Worm (Caenorhabditis elegans) whole organism, mixed stage, embryonic: Measurements from ENCODE around the gene fbxa-166.
"Not testable (repeated sequence)": the region's sequence is repeated elsewhere in the genome, so short reads cannot be mapped to it uniquely, and the experiment has no call there.

ENCODE experiments used
- M03D4.4 ChIP-seq: sonication (generic microtip); optimal IDR thresholded peaks from 2 replicates; lab custom pipeline; 2017; ENCODE audit warnings: mild to moderate bottlenecking, missing genetic modification characterization, missing compliant biosample characterization
- bed-3 ChIP-seq: fragments of 200-800 bp; sonication (Bioruptor generic); optimal IDR thresholded peaks from 3 replicates; lab custom pipeline; 2018; ENCODE audit warnings: mild to moderate bottlenecking, missing genetic modification characterization, moderate library complexity, missing compliant biosample characterization
- blmp-1 ChIP-seq: fragments of 150-350 bp; optimal IDR thresholded peaks from 2 replicates; lab custom pipeline; 2014; ENCODE audit warnings: missing biosample characterization, missing genetic modification characterization
- ceh-39 ChIP-seq: fragments of 150-350 bp; optimal IDR thresholded peaks from 2 replicates; lab custom pipeline; 2014; ENCODE audit warnings: missing biosample characterization, missing genetic modification characterization
- ceh-43 ChIP-seq: fragments of 200-800 bp; sonication (Bioruptor generic); optimal IDR thresholded peaks from 2 replicates; lab custom pipeline; 2018; ENCODE audit warnings: mild to moderate bottlenecking, missing genetic modification characterization, moderate library complexity, missing compliant biosample characterization
- ceh-83 ChIP-seq: fragments of 200-800 bp; sonication (Bioruptor generic); optimal IDR thresholded peaks from 2 replicates; lab custom pipeline; 2018; ENCODE audit warnings: mild to moderate bottlenecking, missing genetic modification characterization, missing compliant biosample characterization
- ces-1 ChIP-seq: fragments of 150-350 bp; optimal IDR thresholded peaks from 2 replicates; lab custom pipeline; 2014; ENCODE audit warnings: missing biosample characterization, missing genetic modification reagents, missing genetic modification characterization
- cnd-1 ChIP-seq: fragments of 200-800 bp; sonication (Bioruptor generic); optimal IDR thresholded peaks from 2 replicates; lab custom pipeline; 2018; ENCODE audit warnings: mild to moderate bottlenecking, missing genetic modification characterization, missing compliant biosample characterization
- elt-1 ChIP-seq: sonication (generic microtip); optimal IDR thresholded peaks from 2 replicates; lab custom pipeline; 2017; ENCODE audit warnings: missing genetic modification characterization, mild to moderate bottlenecking, missing compliant biosample characterization, antibody characterized with exemption, moderate library complexity, borderline replicate concordance; ENCODE audit not compliant: insufficient read depth
- elt-3 ChIP-seq: fragments of 150-350 bp; optimal IDR thresholded peaks from 2 replicates; lab custom pipeline; 2014; ENCODE audit warnings: missing biosample characterization, missing genetic modification characterization
- flh-1 ChIP-seq: fragments of 200-800 bp; sonication (Bioruptor generic); optimal IDR thresholded peaks from 2 replicates; lab custom pipeline; 2018; ENCODE audit warnings: mild to moderate bottlenecking, missing genetic modification characterization, moderate library complexity, missing compliant biosample characterization
- ham-2 ChIP-seq: fragments of 200-800 bp; sonication (Bioruptor generic); optimal IDR thresholded peaks from 2 replicates; lab custom pipeline; 2018; ENCODE audit warnings: mild to moderate bottlenecking, missing genetic modification characterization, missing compliant biosample characterization
- hlh-1 ChIP-seq: fragments of 150-350 bp; optimal IDR thresholded peaks from 2 replicates; lab custom pipeline; 2014; ENCODE audit warnings: missing biosample characterization, missing genetic modification reagents, missing genetic modification characterization
- lin-13 ChIP-seq: fragments of 150-350 bp; optimal IDR thresholded peaks from 2 replicates; lab custom pipeline; 2014; ENCODE audit warnings: missing biosample characterization, missing genetic modification characterization
- lin-32 ChIP-seq: fragments of 200-800 bp; sonication (Bioruptor generic); optimal IDR thresholded peaks from 2 replicates; lab custom pipeline; 2018; ENCODE audit warnings: mild to moderate bottlenecking, missing genetic modification characterization, missing compliant biosample characterization
- lsy-2 ChIP-seq: fragments of 150-350 bp; optimal IDR thresholded peaks from 2 replicates; lab custom pipeline; 2014; ENCODE audit warnings: missing biosample characterization, missing genetic modification characterization
- mab-5 ChIP-seq: fragments of 150-350 bp; optimal IDR thresholded peaks from 2 replicates; lab custom pipeline; 2014; ENCODE audit warnings: missing biosample characterization, missing genetic modification characterization
- mep-1 ChIP-seq: fragments of 150-350 bp; optimal IDR thresholded peaks from 2 replicates; lab custom pipeline; 2017; ENCODE audit warnings: missing biosample characterization, missing genetic modification reagents, missing genetic modification characterization, inconsistent platforms
- mls-2 ChIP-seq: sonication (generic microtip); optimal IDR thresholded peaks from 2 replicates; lab custom pipeline; 2016; ENCODE audit warnings: mild to moderate bottlenecking, missing genetic modification characterization, moderate library complexity, missing compliant biosample characterization
- nhr-2 ChIP-seq: fragments of 150-350 bp; optimal IDR thresholded peaks from 2 replicates; lab custom pipeline; 2014; ENCODE audit warnings: missing biosample characterization, missing genetic modification characterization
- nhr-76 ChIP-seq: sonication (generic microtip); optimal IDR thresholded peaks from 2 replicates; lab custom pipeline; 2017; ENCODE audit warnings: missing biosample characterization, missing genetic modification characterization
- pha-4 ChIP-seq: fragments of 150-350 bp; optimal IDR thresholded peaks from 2 replicates; lab custom pipeline; 2018; ENCODE audit warnings: missing biosample characterization, missing genetic modification reagents, missing genetic modification characterization
- sem-2 ChIP-seq: fragments of 200-800 bp; sonication (Bioruptor generic); optimal IDR thresholded peaks from 2 replicates; lab custom pipeline; 2018; ENCODE audit warnings: mild to moderate bottlenecking, missing genetic modification characterization, missing compliant biosample characterization
- snpc-4 ChIP-seq: fragments of 150-350 bp; optimal IDR thresholded peaks from 2 replicates; lab custom pipeline; 2014; ENCODE audit warnings: missing biosample characterization, missing genetic modification characterization
- sptf-1 ChIP-seq: sonication (generic microtip); optimal IDR thresholded peaks from 2 replicates; lab custom pipeline; 2017; ENCODE audit warnings: mild to moderate bottlenecking, missing genetic modification characterization, moderate library complexity, missing compliant biosample characterization
- unc-120 ChIP-seq: sonication (generic microtip); optimal IDR thresholded peaks from 2 replicates; lab custom pipeline; 2017; ENCODE audit warnings: missing genetic modification characterization, missing compliant biosample characterization; ENCODE audit not compliant: poor library complexity, severe bottlenecking
- unc-39 ChIP-seq: fragments of 150-350 bp; optimal IDR thresholded peaks from 2 replicates; lab custom pipeline; 2014; ENCODE audit warnings: missing biosample characterization, missing genetic modification characterization
- unc-62 ChIP-seq: fragments of 150-350 bp; optimal IDR thresholded peaks from 2 replicates; lab custom pipeline; 2014; ENCODE audit warnings: missing biosample characterization, missing genetic modification reagents, missing genetic modification characterization
- zip-8 ChIP-seq: fragments of 150-350 bp; optimal IDR thresholded peaks from 2 replicates; lab custom pipeline; 2014; ENCODE audit warnings: missing biosample characterization, missing genetic modification characterization
- ztf-11 ChIP-seq: fragments of 150-350 bp; optimal IDR thresholded peaks from 2 replicates; lab custom pipeline; 2014; ENCODE audit warnings: missing biosample characterization, missing genetic modification characterization

Gene fbxa-166

ce11 chrII:1618948-1619347 lies at the start of gene fbxa-166:
Gene fbxa-166, minus strand, starts transcription at chrII:1619048.
- TF ChIP-seq bed-3 (GFP tag; lab: Kevin White, UChicago): no peak
- TF ChIP-seq M03D4.4 (tag; lab: Kevin White, UChicago): no peak
- no peak for TF ChIP-seq ceh-43 (GFP tag; lab: Kevin White, UChicago)
- no peak for TF ChIP-seq unc-62 (GFP tag; lab: Kevin White, UChicago)

- TF ChIP-seq unc-39 (tag; lab: Kevin White, UChicago) (no peak), unc-62 (GFP tag; lab: Kevin White, UChicago) (no peak), ztf-11 (no peak), elt-3 (tag; lab: Kevin White, UChicago) (no peak), hlh-1 (tag; lab: Kevin White, UChicago) (no peak), lsy-2 (tag; lab: Kevin White, UChicago) (no peak), mls-2 (no peak), lin-32 (GFP tag; lab: Kevin White, UChicago) (no peak), ces-1 (GFP tag; lab: Kevin White, UChicago) (no peak)
Measured at ce11 chrII:1666025-1666424, 47.2 kb upstream of the fbxa-166 start, which contains the start of gene srlf-29. Gene srlf-29, plus strand, starts transcription at chrII:1666325.

ce11 chrII:1663516-1663915 lies 44.7 kb upstream of the fbxa-166 start, which contains the start of gene duxl-1:
Gene duxl-1, plus strand, starts transcription at chrII:1663699.
- TF ChIP-seq elt-1 (tag; lab: Kevin White, UChicago) (no peak), zip-8 (peak; percentile 8), ztf-11 (peak; percentile 45), flh-1 (no peak), unc-39 (tag; lab: Kevin White, UChicago) (no peak), ham-2 (no peak), unc-120 (tag; lab: Kevin White, UChicago) (no peak), mep-1 (tag; lab: Kevin White, UChicago) (peak; percentile 10), mab-5 (tag; lab: Kevin White, UChicago) (no peak), nhr-2 (tag; lab: Kevin White, UChicago) (no peak), snpc-4 (tag; lab: Kevin White, UChicago) (no peak), ceh-39 (peak; percentile 93), pha-4 (peak; percentile 31), sptf-1 (no peak), cnd-1 (peak; percentile 21), sem-2 (GFP tag; lab: Kevin White, UChicago) (no peak), unc-62 (GFP tag; lab: Kevin White, UChicago) (no peak), M03D4.4 (tag; lab: Kevin White, UChicago) (no peak), lin-13 (tag; lab: Kevin White, UChicago) (no peak)

- TF ChIP-seq mep-1 (tag; lab: Kevin White, UChicago): no peak
- no peak for TF ChIP-seq blmp-1 (tag; lab: Kevin White, UChicago)
- no peak for TF ChIP-seq zip-8
- TF ChIP-seq sem-2 (GFP tag; lab: Kevin White, UChicago): no peak
- no peak for TF ChIP-seq nhr-2 (tag; lab: Kevin White, UChicago)
- TF ChIP-seq snpc-4 (tag; lab: Kevin White, UChicago): no peak
- no peak for TF ChIP-seq unc-39 (tag; lab: Kevin White, UChicago)
- no peak for TF ChIP-seq ceh-83 (GFP tag; lab: Kevin White, UChicago)
- no peak for TF ChIP-seq unc-62 (GFP tag; lab: Kevin White, UChicago)
- no peak for TF ChIP-seq ceh-39
- no peak for TF ChIP-seq lsy-2 (tag; lab: Kevin White, UChicago)
- no peak for TF ChIP-seq elt-1 (tag; lab: Kevin White, UChicago)
- TF ChIP-seq lin-13 (tag; lab: Kevin White, UChicago): no peak
- TF ChIP-seq, all 35 proteins: peak for 0
Measured at ce11 chrII:1662881-1663280, 44.0 kb upstream of the fbxa-166 start, which contains the start of gene ZC204.14. Gene ZC204.14, minus strand, starts transcription at chrII:1662949.

- not testable (repeated sequence) for TF ChIP-seq M03D4.4, nhr-76, hlh-1 (tag; lab: Kevin White, UChicago)
- TF ChIP-seq, all 35 proteins: peak for 0; not testable (repeated sequence) for 35
Measured at ce11 chrII:1660888-1661287, 42.0 kb upstream of the fbxa-166 start, which contains the start of gene ZC204.13. Gene ZC204.13, minus strand, starts transcription at chrII:1660988.
